Worm (Caenorhabditis elegans): ENCODE measurements around the gene C33H5.13.
A peak's percentile ranks its signal among the peaks of the same experiment; 100 is the strongest.

The C33H5.13 gene

ce11 chrIV:7790151-7790691, 1.8 kb downstream of the C33H5.13 start:
- TF ChIP-seq madf-3 (GFP tag; IDR thresholded peaks at IDR 0.05) (peak; percentile 57; the same call in 1 of the 2 replicates), let-526 (GFP tag; IDR thresholded peaks at IDR 0.05) (0 out of 2 replicates have a peak, but pooled peaks have one; percentile 47), zfh-2 (GFP tag; conservative IDR thresholded peaks at IDR 0.05) (peak; percentile 36; the same call in 1 of the 2 replicates), mcd-1 (GFP tag; IDR thresholded peaks at IDR 0.05) (peak; percentile 7; the same call in 1 of the 2 replicates), madf-8 (GFP tag; conservative IDR thresholded peaks at IDR 0.05) (0 out of 2 replicates have a peak, but pooled peaks have one; percentile 12), hsf-1 (GFP tag; IDR thresholded peaks at IDR 0.05) (no peak)

DNA sequence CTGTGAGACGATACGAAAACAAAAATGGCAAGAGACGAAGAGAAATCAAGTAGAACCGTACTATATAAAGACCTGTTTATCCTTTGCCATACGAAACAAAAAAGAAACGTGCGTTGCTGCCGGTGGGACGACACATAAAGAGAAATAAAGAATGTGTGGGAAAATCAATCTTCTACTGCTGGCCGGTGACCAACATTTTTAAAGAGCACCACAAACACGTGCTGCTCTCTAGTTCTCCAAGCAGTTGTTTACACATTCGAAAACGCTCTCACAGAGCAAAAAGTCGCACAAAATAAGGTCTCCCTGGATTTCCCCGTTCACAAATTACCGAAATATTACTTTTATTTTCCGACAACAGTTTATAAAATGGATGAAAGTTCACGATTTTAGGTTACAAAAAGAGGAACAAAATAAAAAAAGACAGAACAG, 2.5 kb downstream of the C33H5.13 start, which contains the start of gene imp-3:
Gene imp-3, minus strand, starts transcription at position 93 of the 429 bp plus-strand sequence.
- TF ChIP-seq bed-2 (GFP tag; IDR thresholded peaks at IDR 0.05) = no peak
- TF ChIP-seq nhr-90 (tag; optimal IDR thresholded peaks at IDR 0.05) = no peak
- peak; percentile 11 for TF ChIP-seq unc-130 (GFP tag; optimal IDR thresholded peaks at IDR 0.05)
- no peak for TF ChIP-seq ztf-22 (GFP tag; optimal IDR thresholded peaks at IDR 0.05)
- TF ChIP-seq die-1 (tag; optimal IDR thresholded peaks at IDR 0.05) = no peak
- TF ChIP-seq hmg-1.2 (GFP tag; IDR thresholded peaks at IDR 0.05) = no peak; the same call in 1 of the 2 replicates
- peak; percentile 61 for TF ChIP-seq K11D2.4 (GFP tag; IDR thresholded peaks at IDR 0.05)
- TF ChIP-seq ceh-40 (GFP tag; IDR thresholded peaks at IDR 0.05) = peak; percentile 76
- no peak for TF ChIP-seq sdz-38 (tag; optimal IDR thresholded peaks at IDR 0.05)
- peak; percentile 64 for TF ChIP-seq tbx-9 (tag; optimal IDR thresholded peaks at IDR 0.05; ENCODE audit: borderline replicate concordance)
- TF ChIP-seq dox-1 (GFP tag; IDR thresholded peaks at IDR 0.05) = peak; percentile 68; the same call in 1 of the 2 replicates
- TF ChIP-seq mel-28 (tag; optimal IDR thresholded peaks at IDR 0.05; ENCODE audit: borderline replicate concordance) = no peak
- TF ChIP-seq unc-62 (GFP tag; optimal IDR thresholded peaks at IDR 0.05) = no peak
- TF ChIP-seq F55B11.4 (tag; optimal IDR thresholded peaks at IDR 0.05; ENCODE audit: borderline replicate concordance, insufficient read depth) = no peak
- TF ChIP-seq nfyb-1 (GFP tag; IDR thresholded peaks at IDR 0.05) = peak; percentile 69
- TF ChIP-seq atf-7 (tag; optimal IDR thresholded peaks at IDR 0.05) = peak; percentile 79
- 0 out of 2 replicates have a peak, but pooled peaks have one; percentile 48 for TF ChIP-seq egl-44 (GFP tag; IDR thresholded peaks at IDR 0.05)
- no peak for TF ChIP-seq F23B12.7 (tag; optimal IDR thresholded peaks at IDR 0.05; ENCODE audit: insufficient read depth)
- peak; percentile 45 for TF ChIP-seq madf-10 (tag; optimal IDR thresholded peaks at IDR 0.05)
- TF ChIP-seq zim-3 (tag; optimal IDR thresholded peaks at IDR 0.05) = peak; percentile 66
- peak; percentile 66; the same call in 1 of the 2 replicates for TF ChIP-seq Y95B8A.8 (GFP tag; IDR thresholded peaks at IDR 0.05)
- TF ChIP-seq hlh-12 (tag; optimal IDR thresholded peaks at IDR 0.05) = no peak
- TF ChIP-seq Y79H2A.3 (GFP tag; conservative IDR thresholded peaks at IDR 0.05) = peak; percentile 81
- peak; percentile 56; the same call in 1 of the 2 replicates for TF ChIP-seq Y56A3A.18 (GFP tag; IDR thresholded peaks at IDR 0.05)
- TF ChIP-seq ceh-27 (GFP tag; optimal IDR thresholded peaks at IDR 0.05) = peak; percentile 7
- TF ChIP-seq ztf-28 (GFP tag; IDR thresholded peaks at IDR 0.05) = 0 out of 2 replicates have a peak, but pooled peaks have one; percentile 35
- peak; percentile 95 for TF ChIP-seq ama-1 (optimal IDR thresholded peaks at IDR 0.05)
- peak; percentile 51 to 81 for TF ChIP-seq ama-1 (GFP tag; optimal IDR thresholded peaks at IDR 0.05)
- TF ChIP-seq egrh-3 (GFP tag; IDR thresholded peaks at IDR 0.05) = no peak
- TF ChIP-seq madf-3 (GFP tag; IDR thresholded peaks at IDR 0.05) = 0 out of 2 replicates have a peak, but pooled peaks have one; percentile 40
- peak; percentile 7 for TF ChIP-seq dpff-1 (tag; optimal IDR thresholded peaks at IDR 0.05)
- peak; percentile 74 for TF ChIP-seq attf-5 (GFP tag; optimal IDR thresholded peaks at IDR 0.05)
- no peak; the same call in 1 of the 2 replicates for TF ChIP-seq attf-6 (GFP tag; IDR thresholded peaks at IDR 0.05)
- no peak for TF ChIP-seq D2030.7 (GFP tag; IDR thresholded peaks at IDR 0.05)
- no peak for TF ChIP-seq cebp-1 (GFP tag; IDR thresholded peaks at IDR 0.05)
- peak; percentile 76 for TF ChIP-seq cebp-1 (tag; optimal IDR thresholded peaks at IDR 0.05)
- peak; percentile 60 for TF ChIP-seq tbp1 (GFP tag; optimal IDR thresholded peaks at IDR 0.05)
- TF ChIP-seq hmg-20 (GFP tag; IDR thresholded peaks at IDR 0.05) = 0 out of 2 replicates have a peak, but pooled peaks have one; percentile 46
- no peak for TF ChIP-seq ztf-26 (tag; optimal IDR thresholded peaks at IDR 0.05)
- TF ChIP-seq sptf-2 (GFP tag; optimal IDR thresholded peaks at IDR 0.05) = no peak
- peak; percentile 72 for TF ChIP-seq madf-6 (GFP tag; IDR thresholded peaks at IDR 0.05)
- no peak for TF ChIP-seq ets-4 (GFP tag; optimal IDR thresholded peaks at IDR 0.05)
